Fruit fly (Drosophila melanogaster): Measurements from ENCODE around the gene Pi3K92E.

Gene Pi3K92E

dm6 chr3R:20587630-20588479, 46.7 kb downstream of the Pi3K92E start, which contains the start of gene Septin2:
Gene Septin2 (minus strand): TSS chr3R:20588356.
- TF ChIP-seq CG8159 (tag; optimal IDR thresholded peaks at IDR 0.05) = peak; percentile 94
- no peak for TF ChIP-seq D1 (tag; optimal IDR thresholded peaks at IDR 0.05)
- TF ChIP-seq Pif1B (GFP tag; optimal IDR thresholded peaks at IDR 0.05) = no peak
- TF ChIP-seq CG12605 (GFP tag; IDR thresholded peaks at IDR 0.05) = peak; percentile 61
- TF ChIP-seq CG32121 (GFP tag; IDR thresholded peaks at IDR 0.05) = peak; percentile 80
- peak; percentile 53 for TF ChIP-seq Pif1A (GFP tag; optimal IDR thresholded peaks at IDR 0.05)
- TF ChIP-seq Ets98B (GFP tag; IDR thresholded peaks at IDR 0.05) = peak; percentile 75
- peak; percentile 84 for TF ChIP-seq fd96Ca (GFP tag; IDR thresholded peaks at IDR 0.05)
- peak; percentile 63 for TF ChIP-seq EcR (GFP tag; optimal IDR thresholded peaks at IDR 0.05)
- TF ChIP-seq CG17806 (tag; optimal IDR thresholded peaks at IDR 0.05) = peak; percentile 91
- TF ChIP-seq CG14655 (GFP tag; optimal IDR thresholded peaks at IDR 0.05) = peak; percentile 95
- TF ChIP-seq gl (tag; optimal IDR thresholded peaks at IDR 0.05) = peak; percentile 68
- peak; percentile 91 for TF ChIP-seq CG9948 (tag; optimal IDR thresholded peaks at IDR 0.05)
- peak; percentile 74 for TF ChIP-seq rn (GFP tag; IDR thresholded peaks at IDR 0.05)
- TF ChIP-seq CG4496 (GFP tag; IDR thresholded peaks at IDR 0.05) = peak; percentile 85
- TF ChIP-seq CG8301 (tag; optimal IDR thresholded peaks at IDR 0.05) = peak; percentile 95
- TF ChIP-seq CG13204 (GFP tag; optimal IDR thresholded peaks at IDR 0.05) = peak; percentile 57
- peak; percentile 80 for TF ChIP-seq CG34367 (tag; optimal IDR thresholded peaks at IDR 0.05)
- TF ChIP-seq CG15710 (tag; optimal IDR thresholded peaks at IDR 0.05) = peak; percentile 87
- TF ChIP-seq Snoo (tag; optimal IDR thresholded peaks at IDR 0.05) = peak; percentile 91
- TF ChIP-seq CG10348 (GFP tag; IDR thresholded peaks at IDR 0.05) = peak; percentile 42; the same call in 1 of the 2 replicates

DNA sequence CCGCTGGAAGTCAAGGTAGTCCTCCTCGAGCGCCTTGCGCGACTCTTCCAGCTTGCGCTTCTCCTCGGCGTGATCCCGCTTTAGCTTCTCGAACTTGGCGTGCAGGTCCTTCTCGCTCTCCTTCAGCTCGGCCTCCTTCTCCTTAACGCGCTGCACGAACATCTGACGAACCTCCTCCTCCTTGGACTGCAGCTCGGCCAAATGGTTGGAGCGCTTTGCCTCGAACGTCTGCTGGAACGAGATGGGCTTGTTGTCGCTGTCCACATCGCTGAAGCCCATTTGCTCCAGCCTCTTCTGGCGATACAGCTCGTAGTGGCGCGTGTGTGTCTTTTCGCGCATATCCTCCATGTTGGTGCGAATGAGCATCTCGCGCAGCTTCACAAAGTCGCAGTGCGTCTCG, 48.1 kb downstream of the Pi3K92E start:
- no peak for TF ChIP-seq gl (tag; optimal IDR thresholded peaks at IDR 0.05)
- no peak for TF ChIP-seq CG10348 (GFP tag; IDR thresholded peaks at IDR 0.05)
- no peak for TF ChIP-seq Ets98B (GFP tag; IDR thresholded peaks at IDR 0.05)
- no peak for TF ChIP-seq CG17806 (tag; optimal IDR thresholded peaks at IDR 0.05)
- no peak for TF ChIP-seq rn (GFP tag; IDR thresholded peaks at IDR 0.05)
- TF ChIP-seq CG34367 (tag; optimal IDR thresholded peaks at IDR 0.05) = no peak
- no peak for TF ChIP-seq D1 (tag; optimal IDR thresholded peaks at IDR 0.05)
- TF ChIP-seq fd96Ca (GFP tag; IDR thresholded peaks at IDR 0.05) = no peak
- TF ChIP-seq CG14655 (GFP tag; optimal IDR thresholded peaks at IDR 0.05) = no peak
- TF ChIP-seq CG4496 (GFP tag; IDR thresholded peaks at IDR 0.05) = no peak

DNA sequence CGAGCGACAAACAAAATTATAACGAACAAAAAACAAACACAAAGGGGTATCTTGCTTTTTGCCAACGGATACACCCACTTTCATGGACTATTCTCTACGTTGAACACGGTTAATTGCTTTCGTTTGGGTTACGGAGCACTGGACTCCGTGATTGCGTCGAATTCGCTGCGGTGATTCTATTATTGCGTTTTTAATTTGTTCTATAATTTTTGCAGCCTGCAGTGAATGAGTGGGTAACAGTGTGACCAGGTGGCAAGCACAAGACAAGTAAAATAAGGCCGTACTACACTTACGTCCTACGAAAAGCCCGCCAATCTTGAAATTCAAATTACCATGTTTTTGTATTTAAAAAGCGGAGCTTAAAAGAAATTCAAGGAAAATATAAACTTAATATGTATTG, 49.0 kb downstream of the Pi3K92E start, which contains the start of gene CG16953:
CG16953 (minus strand) TSS at position 268 of the 400 bp plus-strand sequence.
- TF ChIP-seq D1 (tag; optimal IDR thresholded peaks at IDR 0.05) = no peak
- peak; percentile 5 for TF ChIP-seq EcR (GFP tag; optimal IDR thresholded peaks at IDR 0.05)
- no peak for TF ChIP-seq rn (GFP tag; IDR thresholded peaks at IDR 0.05)
- no peak for TF ChIP-seq CG4496 (GFP tag; IDR thresholded peaks at IDR 0.05)
- no peak for TF ChIP-seq CG12605 (GFP tag; IDR thresholded peaks at IDR 0.05)
- TF ChIP-seq Pif1B (GFP tag; optimal IDR thresholded peaks at IDR 0.05) = no peak
- TF ChIP-seq CG17806 (tag; optimal IDR thresholded peaks at IDR 0.05) = no peak
- TF ChIP-seq CG9948 (tag; optimal IDR thresholded peaks at IDR 0.05) = no peak

dm6 chr3R:20581376-20581775, 53.2 kb downstream of the Pi3K92E start, which contains the start of gene CG34008:
Gene CG34008 (minus strand): TSS chr3R:20581522.
- TF ChIP-seq D1 (tag; optimal IDR thresholded peaks at IDR 0.05) = no peak
- no peak for TF ChIP-seq gl (tag; optimal IDR thresholded peaks at IDR 0.05)
- TF ChIP-seq CG4496 (GFP tag; IDR thresholded peaks at IDR 0.05) = no peak
- TF ChIP-seq rn (GFP tag; IDR thresholded peaks at IDR 0.05) = no peak
- TF ChIP-seq fd96Ca (GFP tag; IDR thresholded peaks at IDR 0.05) = no peak
- TF ChIP-seq CG8301 (tag; optimal IDR thresholded peaks at IDR 0.05) = no peak
- no peak for TF ChIP-seq EcR (GFP tag; optimal IDR thresholded peaks at IDR 0.05)
- TF ChIP-seq Snoo (tag; optimal IDR thresholded peaks at IDR 0.05) = no peak
- no peak for TF ChIP-seq CG15710 (tag; optimal IDR thresholded peaks at IDR 0.05)
- no peak for TF ChIP-seq CG32121 (GFP tag; IDR thresholded peaks at IDR 0.05)
- TF ChIP-seq CG14655 (GFP tag; optimal IDR thresholded peaks at IDR 0.05) = no peak
- TF ChIP-seq CG9948 (tag; optimal IDR thresholded peaks at IDR 0.05) = no peak
- no peak for TF ChIP-seq CG34367 (tag; optimal IDR thresholded peaks at IDR 0.05)
- no peak for TF ChIP-seq Ets98B (GFP tag; IDR thresholded peaks at IDR 0.05)
- no peak for TF ChIP-seq CG13204 (GFP tag; optimal IDR thresholded peaks at IDR 0.05)
- TF ChIP-seq CG12605 (GFP tag; IDR thresholded peaks at IDR 0.05) = no peak

DNA sequence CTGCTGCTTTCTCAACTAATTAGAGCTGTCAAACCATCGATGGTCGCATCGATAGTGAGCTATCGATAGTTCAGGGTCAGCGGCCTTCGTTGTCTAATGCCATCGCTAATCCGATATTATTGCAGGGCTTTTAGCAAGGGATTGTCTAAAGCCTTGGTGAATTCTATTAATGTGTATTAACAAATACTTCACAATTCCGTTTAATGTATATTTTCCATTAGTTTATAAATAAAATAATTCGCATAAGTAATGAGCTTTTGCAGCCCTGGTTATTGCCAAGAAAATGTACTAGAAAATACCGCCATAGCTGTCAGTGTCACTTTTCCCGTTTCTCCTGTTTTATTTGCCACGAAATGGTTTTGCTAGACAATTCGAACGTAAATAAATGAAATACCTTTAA, 54.7 kb downstream of the Pi3K92E start, which contains the start of the genes EloB and Srp14:
EloB (minus strand) TSS at position 35 of the 400 bp plus-strand sequence.
Srp14 (plus strand) TSS at position 300 of the 400 bp plus-strand sequence.
- TF ChIP-seq gl (tag; optimal IDR thresholded peaks at IDR 0.05) = peak; percentile 33
- peak; percentile 78 for TF ChIP-seq CG15710 (tag; optimal IDR thresholded peaks at IDR 0.05)
- TF ChIP-seq CG14655 (GFP tag; optimal IDR thresholded peaks at IDR 0.05) = no peak
- peak; percentile 64 for TF ChIP-seq CG8301 (tag; optimal IDR thresholded peaks at IDR 0.05)
- TF ChIP-seq Pif1A (GFP tag; optimal IDR thresholded peaks at IDR 0.05) = no peak
- TF ChIP-seq rn (GFP tag; IDR thresholded peaks at IDR 0.05) = no peak
- TF ChIP-seq CG34367 (tag; optimal IDR thresholded peaks at IDR 0.05) = peak; percentile 55
- TF ChIP-seq CG8159 (tag; optimal IDR thresholded peaks at IDR 0.05) = no peak
- no peak for TF ChIP-seq D1 (tag; optimal IDR thresholded peaks at IDR 0.05)
- peak; percentile 57; the same call in 1 of the 2 replicates for TF ChIP-seq CG12605 (GFP tag; IDR thresholded peaks at IDR 0.05)
- no peak for TF ChIP-seq CG10348 (GFP tag; IDR thresholded peaks at IDR 0.05)
- no peak for TF ChIP-seq CG13204 (GFP tag; optimal IDR thresholded peaks at IDR 0.05)
- TF ChIP-seq CG17806 (tag; optimal IDR thresholded peaks at IDR 0.05) = peak; percentile 70
- peak; percentile 77 for TF ChIP-seq CG4496 (GFP tag; IDR thresholded peaks at IDR 0.05)
- TF ChIP-seq Pif1B (GFP tag; optimal IDR thresholded peaks at IDR 0.05) = no peak
- TF ChIP-seq EcR (GFP tag; optimal IDR thresholded peaks at IDR 0.05) = peak; percentile 98
- TF ChIP-seq Ets98B (GFP tag; IDR thresholded peaks at IDR 0.05) = peak; percentile 78
- TF ChIP-seq fd96Ca (GFP tag; IDR thresholded peaks at IDR 0.05) = peak; percentile 81
- peak; percentile 66 for TF ChIP-seq CG32121 (GFP tag; IDR thresholded peaks at IDR 0.05)
- peak; percentile 66 for TF ChIP-seq Snoo (tag; optimal IDR thresholded peaks at IDR 0.05)
- peak; percentile 65 for TF ChIP-seq CG9948 (tag; optimal IDR thresholded peaks at IDR 0.05)
